Worm (Caenorhabditis elegans) whole organism, young adult: ENCODE measurements around the gene B0348.1.

Source experiments
- B0019.2 ChIP-seq: fragments of 200-800 bp; sonication (Bioruptor generic); conservative IDR thresholded peaks from 2 replicates; pipeline ENCODE4 v1.3.6; 2022; ENCODE audit warnings: missing genetic modification reagents, missing genetic modification characterization, missing compliant biosample characterization
- B0336.3 ChIP-seq: fragments of 200-800 bp; sonication (Bioruptor generic); IDR thresholded peaks from 2 replicates; pipeline ENCODE4 v1.3.6; 2022; ENCODE audit warnings: missing genetic modification characterization, missing compliant biosample characterization
- F22D6.2 ChIP-seq: sonication (generic microtip); optimal IDR thresholded peaks from 2 replicates; lab custom pipeline; 2016; ENCODE audit warnings: mild to moderate bottlenecking, missing genetic modification characterization, missing compliant biosample characterization
- F37B4.10 ChIP-seq: fragments of 200-800 bp; sonication (Bioruptor generic); IDR thresholded peaks from 2 replicates; pipeline ENCODE4 v1.3.6; 2022; ENCODE audit warnings: missing genetic modification characterization, missing compliant biosample characterization
- F49E8.2 ChIP-seq: sonication (generic microtip); optimal IDR thresholded peaks from 3 replicates; lab custom pipeline; 2017; ENCODE audit warnings: missing genetic modification characterization, mild to moderate bottlenecking, missing compliant biosample characterization, antibody characterized with exemption, moderate library complexity; ENCODE audit not compliant: insufficient read depth
- T26A5.8 ChIP-seq: sonication (generic microtip); optimal IDR thresholded peaks from 2 replicates; lab custom pipeline; 2016; ENCODE audit warnings: missing genetic modification characterization, missing compliant biosample characterization
- Y53F4B.3 ChIP-seq: fragments of 200-800 bp; sonication (Bioruptor generic); IDR thresholded peaks from 2 replicates; pipeline ENCODE4 v1.3.6; 2022; ENCODE audit warnings: missing genetic modification reagents, missing genetic modification characterization, missing compliant biosample characterization
- ZK185.1 ChIP-seq: sonication (generic microtip); optimal IDR thresholded peaks from 2 replicates; lab custom pipeline; 2016; ENCODE audit warnings: mild to moderate bottlenecking, missing genetic modification characterization, missing compliant biosample characterization; ENCODE audit not compliant: poor library complexity, severe bottlenecking
- attf-3 ChIP-seq: fragments of 200-800 bp; sonication (Bioruptor generic); conservative IDR thresholded peaks from 2 replicates; pipeline ENCODE4 v1.3.6; 2022; ENCODE audit warnings: missing genetic modification reagents, missing genetic modification characterization, missing compliant biosample characterization
- attf-5 ChIP-seq: fragments of 200-800 bp; sonication (Bioruptor generic); optimal IDR thresholded peaks from 2 replicates; lab custom pipeline; 2018; ENCODE audit warnings: mild to moderate bottlenecking, missing genetic modification characterization, missing compliant biosample characterization
- bed-2 ChIP-seq: fragments of 200-800 bp; sonication (Bioruptor generic); IDR thresholded peaks from 2 replicates; pipeline ENCODE4 v1.3.6; 2022; ENCODE audit warnings: missing genetic modification reagents, missing genetic modification characterization, missing compliant biosample characterization
- cebp-1 ChIP-seq, 2 experiments: fragments of 200-800 bp in 1 of 2; sonication (Bioruptor generic) in 1 of 2; sonication (generic microtip) in 1 of 2; IDR thresholded peaks in 1 of 2; optimal IDR thresholded peaks in 1 of 2; 2 replicates each; pipeline versions ENCODE4 v1.3.6 to Lab custom; 2017 to 2022; ENCODE audit warnings: missing compliant biosample characterization in 2 of 2, missing genetic modification characterization in 2 of 2, mild to moderate bottlenecking in 1 of 2, missing genetic modification reagents in 1 of 2, moderate library complexity in 1 of 2
- cebp-2 ChIP-seq: fragments of 200-800 bp; sonication (Bioruptor generic); IDR thresholded peaks from 2 replicates; pipeline ENCODE4 v1.3.6; 2022; ENCODE audit warnings: missing genetic modification characterization, missing compliant biosample characterization
- ceh-100 ChIP-seq: fragments of 200-800 bp; sonication (Bioruptor generic); IDR thresholded peaks from 2 replicates; pipeline ENCODE4 v1.3.6; 2022; ENCODE audit warnings: missing genetic modification reagents, missing genetic modification characterization, missing compliant biosample characterization
- ceh-27 ChIP-seq: fragments of 200-800 bp; sonication (Bioruptor generic); optimal IDR thresholded peaks from 2 replicates; lab custom pipeline; 2018; ENCODE audit warnings: mild to moderate bottlenecking, missing genetic modification characterization, moderate library complexity, missing compliant biosample characterization
- ceh-40 ChIP-seq: fragments of 200-800 bp; sonication (Bioruptor generic); IDR thresholded peaks from 2 replicates; pipeline ENCODE4 v1.3.6; 2022; ENCODE audit warnings: missing genetic modification characterization, missing compliant biosample characterization
- ceh-79 ChIP-seq: sonication (generic microtip); optimal IDR thresholded peaks from 2 replicates; lab custom pipeline; 2017; ENCODE audit warnings: mild to moderate bottlenecking, missing genetic modification characterization, missing compliant biosample characterization
- dox-1 ChIP-seq: fragments of 200-800 bp; sonication (Bioruptor generic); IDR thresholded peaks from 2 replicates; pipeline ENCODE4 v1.3.6; 2022; ENCODE audit warnings: missing genetic modification reagents, missing genetic modification characterization, missing compliant biosample characterization
- dpff-1 ChIP-seq: sonication (generic microtip); optimal IDR thresholded peaks from 2 replicates; lab custom pipeline; 2017; ENCODE audit warnings: mild to moderate bottlenecking, missing genetic modification characterization, missing compliant biosample characterization
- egrh-3 ChIP-seq: fragments of 200-800 bp; sonication (Bioruptor generic); IDR thresholded peaks from 2 replicates; pipeline ENCODE4 v1.3.6; 2022; ENCODE audit warnings: missing genetic modification reagents, missing genetic modification characterization, missing compliant biosample characterization
- ets-4 ChIP-seq: fragments of 200-800 bp; sonication (Bioruptor generic); optimal IDR thresholded peaks from 2 replicates; lab custom pipeline; 2018; ENCODE audit warnings: mild to moderate bottlenecking, missing genetic modification characterization, missing compliant biosample characterization
- fkh-3 ChIP-seq: sonication (generic microtip); optimal IDR thresholded peaks from 2 replicates; lab custom pipeline; 2016; ENCODE audit warnings: mild to moderate bottlenecking, missing genetic modification characterization, missing compliant biosample characterization
- gei-17 ChIP-seq: fragments of 200-800 bp; sonication (Bioruptor generic); optimal IDR thresholded peaks from 2 replicates; lab custom pipeline; 2018; ENCODE audit warnings: mild to moderate bottlenecking, missing genetic modification characterization, missing compliant biosample characterization
- hrde-1 ChIP-seq: sonication (generic microtip); optimal IDR thresholded peaks from 2 replicates; lab custom pipeline; 2016; ENCODE audit warnings: missing genetic modification characterization, mild to moderate bottlenecking, missing compliant biosample characterization, moderate library complexity, missing genotype, missing genetic modification reagents, borderline replicate concordance
- lag-1 ChIP-seq: fragments of 200-800 bp; sonication (Bioruptor generic); IDR thresholded peaks from 2 replicates; pipeline ENCODE4 v1.3.6; 2022; ENCODE audit warnings: missing genetic modification reagents, missing genetic modification characterization, missing compliant biosample characterization
- let-526 ChIP-seq: fragments of 200-800 bp; sonication (Bioruptor generic); IDR thresholded peaks from 2 replicates; pipeline ENCODE4 v1.3.6; 2022; ENCODE audit warnings: missing genetic modification reagents, missing genetic modification characterization, missing compliant biosample characterization
- let-607 ChIP-seq, 2 experiments: fragments of 200-800 bp in 1 of 2; sonication (Bioruptor generic) in 1 of 2; sonication (generic microtip) in 1 of 2; optimal IDR thresholded peaks; 2 replicates each; lab custom pipeline; 2016 to 2018; ENCODE audit warnings: mild to moderate bottlenecking in 2 of 2, missing compliant biosample characterization in 2 of 2, missing genetic modification characterization in 2 of 2, moderate library complexity in 2 of 2, missing genotype in 1 of 2
- lin-26 ChIP-seq: fragments of 200-800 bp; sonication (Bioruptor generic); IDR thresholded peaks from 2 replicates; pipeline ENCODE4 v1.3.6; 2022; ENCODE audit warnings: missing genetic modification reagents, missing genetic modification characterization, missing compliant biosample characterization
- lin-54 ChIP-seq: fragments of 200-800 bp; sonication (Bioruptor generic); optimal IDR thresholded peaks from 2 replicates; lab custom pipeline; 2018; ENCODE audit warnings: mild to moderate bottlenecking, missing genetic modification characterization, missing compliant biosample characterization
- lir-1 ChIP-seq: fragments of 200-800 bp; sonication (Bioruptor generic); conservative IDR thresholded peaks from 2 replicates; pipeline ENCODE4 v1.3.6; 2022; ENCODE audit warnings: missing genetic modification reagents, missing genetic modification characterization, missing compliant biosample characterization
- madf-8 ChIP-seq: fragments of 200-800 bp; sonication (Bioruptor generic); conservative IDR thresholded peaks from 2 replicates; pipeline ENCODE4 v1.3.6; 2022; ENCODE audit warnings: missing genetic modification reagents, missing genetic modification characterization, missing compliant biosample characterization
- nhr-80 ChIP-seq: sonication (generic microtip); optimal IDR thresholded peaks from 2 replicates; lab custom pipeline; 2016; ENCODE audit warnings: missing genetic modification characterization, missing compliant biosample characterization
- rec-8 ChIP-seq, 2 experiments: sonication (generic microtip); optimal IDR thresholded peaks; 2 replicates each; lab custom pipeline; 2016; ENCODE audit warnings: mild to moderate bottlenecking in 2 of 2, missing genetic modification characterization in 2 of 2, missing genetic modification reagents in 2 of 2, missing genotype in 2 of 2, missing biosample characterization in 1 of 2, missing compliant biosample characterization in 1 of 2, moderate library complexity in 1 of 2
- repo-1 ChIP-seq: sonication (generic microtip); optimal IDR thresholded peaks from 2 replicates; lab custom pipeline; 2017; ENCODE audit warnings: mild to moderate bottlenecking, missing genetic modification characterization, missing compliant biosample characterization
- rpc-1 ChIP-seq, 2 experiments: fragments of 150-350 bp in 1 of 2; sonication (generic microtip) in 1 of 2; optimal IDR thresholded peaks; 2 replicates each; lab custom pipeline; 2014 to 2018; ENCODE audit warnings: missing biosample characterization in 1 of 2, missing genetic modification characterization in 1 of 2, missing genetic modification reagents in 1 of 2, missing genotype in 1 of 2
- sdz-38 ChIP-seq: sonication (generic microtip); optimal IDR thresholded peaks from 2 replicates; lab custom pipeline; 2016; ENCODE audit warnings: missing genotype, missing genetic modification characterization, missing compliant biosample characterization
- snpc-3.4 ChIP-seq: sonication (generic microtip); optimal IDR thresholded peaks from 2 replicates; lab custom pipeline; 2017; ENCODE audit warnings: missing genetic modification characterization, mild to moderate bottlenecking, missing compliant biosample characterization, antibody characterized with exemption, moderate library complexity, missing genotype, missing genetic modification reagents
- tbp1 ChIP-seq: fragments of 200-800 bp; sonication (Bioruptor generic); optimal IDR thresholded peaks from 2 replicates; lab custom pipeline; 2018; ENCODE audit warnings: mild to moderate bottlenecking, missing genetic modification characterization, missing compliant biosample characterization
- unc-130 ChIP-seq: sonication (generic microtip); optimal IDR thresholded peaks from 2 replicates; lab custom pipeline; 2016; ENCODE audit warnings: missing genetic modification reagents, missing genetic modification characterization, missing compliant biosample characterization
- unc-62 ChIP-seq: fragments of 150-350 bp; optimal IDR thresholded peaks from 2 replicates; lab custom pipeline; 2014; ENCODE audit warnings: missing biosample characterization, missing genetic modification reagents, missing genetic modification characterization
- xnd-1 ChIP-seq: sonication (generic microtip); optimal IDR thresholded peaks from 2 replicates; lab custom pipeline; 2016; ENCODE audit warnings: missing genotype, missing genetic modification reagents, missing genetic modification characterization, missing compliant biosample characterization
- zfh-2 ChIP-seq: fragments of 200-800 bp; sonication (Bioruptor generic); conservative IDR thresholded peaks from 2 replicates; pipeline ENCODE4 v1.3.6; 2022; ENCODE audit warnings: missing genetic modification reagents, missing genetic modification characterization, missing compliant biosample characterization
- zim-3 ChIP-seq: sonication (generic microtip); optimal IDR thresholded peaks from 2 replicates; lab custom pipeline; 2017; ENCODE audit warnings: mild to moderate bottlenecking, missing genetic modification characterization, moderate library complexity, missing compliant biosample characterization
- ztf-22 ChIP-seq: fragments of 200-800 bp; sonication (Bioruptor generic); optimal IDR thresholded peaks from 2 replicates; lab custom pipeline; 2018; ENCODE audit warnings: mild to moderate bottlenecking, missing genetic modification characterization, moderate library complexity, missing compliant biosample characterization
- ztf-25 ChIP-seq: fragments of 200-800 bp; sonication (Bioruptor generic); IDR thresholded peaks from 2 replicates; pipeline ENCODE4 v1.3.6; 2022; ENCODE audit warnings: missing genetic modification reagents, missing genetic modification characterization, missing compliant biosample characterization
- ztf-28 ChIP-seq: fragments of 200-800 bp; sonication (Bioruptor generic); IDR thresholded peaks from 2 replicates; pipeline ENCODE4 v1.3.6; 2022; ENCODE audit warnings: missing genetic modification reagents, missing genetic modification characterization, missing compliant biosample characterization
- ztf-3 ChIP-seq: fragments of 200-800 bp; sonication (Bioruptor generic); optimal IDR thresholded peaks from 2 replicates; lab custom pipeline; 2018; ENCODE audit warnings: mild to moderate bottlenecking, missing genetic modification characterization, missing compliant biosample characterization

B0348.1 gene

ce11 chrV:8716-9246 lies 39.9 kb upstream of the B0348.1 start, which contains the start of gene B0348.10 (continued):
- TF ChIP-seq ceh-40 (GFP tag; lab: Robert Waterston, UW) (no peak), B0336.3 (GFP tag; lab: Robert Waterston, UW) (peak; percentile 74), xnd-1 (tag; lab: Kevin White, UChicago) (no peak), repo-1 (tag; lab: Kevin White, UChicago) (no peak), ets-4 (GFP tag; lab: Kevin White, UChicago) (no peak), hrde-1 (tag; lab: Kevin White, UChicago) (no peak), attf-3 (GFP tag; lab: Robert Waterston, UW) (0 out of 2 replicates have a peak, but pooled peaks have one; percentile 25), F37B4.10 (0 out of 2 replicates have a peak, but pooled peaks have one; percentile 64), egrh-3 (GFP tag; lab: Robert Waterston, UW) (peak; percentile 82), gei-17 (GFP tag; lab: Kevin White, UChicago) (peak; percentile 49), let-607 (tag; optimal IDR thresholded peaks at IDR 0.05; lab: Kevin White, UChicago) (peak; percentile 26 to 49), ceh-79 (tag; lab: Kevin White, UChicago) (no peak), lag-1 (GFP tag; lab: Robert Waterston, UW) (no peak), ceh-27 (GFP tag; lab: Kevin White, UChicago) (peak; percentile 54), cebp-1 (GFP tag; IDR thresholded peaks at IDR 0.05; lab: Robert Waterston, UW) (no peak; the same call in 1 of the 2 replicates), cebp-1 (tag; optimal IDR thresholded peaks at IDR 0.05; lab: Kevin White, UChicago) (peak; percentile 79), ZK185.1 (peak; percentile 14), F49E8.2 (tag; lab: Kevin White, UChicago) (no peak), ztf-25 (no peak), dox-1 (peak; percentile 84), dpff-1 (no peak), sdz-38 (tag; lab: Kevin White, UChicago) (no peak), unc-62 (GFP tag; lab: Kevin White, UChicago) (no peak), lir-1 (GFP tag; lab: Robert Waterston, UW) (0 out of 2 replicates have a peak, but pooled peaks have one; percentile 21), lin-54 (GFP tag; lab: Kevin White, UChicago) (peak; percentile 31), ztf-22 (GFP tag; lab: Kevin White, UChicago) (no peak), zim-3 (no peak), ztf-3 (peak; percentile 14), snpc-3.4 (tag; lab: Kevin White, UChicago) (peak; percentile 3), rpc-1 (optimal IDR thresholded peaks at IDR 0.05; lab: Kevin White, UChicago) (no peak), rpc-1 (tag; optimal IDR thresholded peaks at IDR 0.05; lab: Kevin White, UChicago) (no peak), attf-5 (peak; percentile 88), cebp-2 (GFP tag; lab: Robert Waterston, UW) (no peak), Y53F4B.3 (GFP tag; lab: Robert Waterston, UW) (no peak), B0019.2 (GFP tag; lab: Robert Waterston, UW) (no peak), F22D6.2 (tag; lab: Kevin White, UChicago) (no peak), ceh-100 (no peak), nhr-80 (tag; lab: Kevin White, UChicago) (peak; percentile 71), rec-8 (tag; optimal IDR thresholded peaks at IDR 0.05; lab: Kevin White, UChicago) (peak; percentile 24 to 36), fkh-3 (tag; lab: Kevin White, UChicago) (no peak), bed-2 (GFP tag; lab: Robert Waterston, UW) (no peak), tbp1 (GFP tag; lab: Kevin White, UChicago) (peak; percentile 46), ztf-28 (GFP tag; lab: Robert Waterston, UW) (no peak), zfh-2 (peak; percentile 99), unc-130 (GFP tag; lab: Kevin White, UChicago) (no peak), T26A5.8 (no peak), let-526 (GFP tag; lab: Robert Waterston, UW) (no peak), lin-26 (no peak), madf-8 (GFP tag; lab: Robert Waterston, UW) (no peak)
